Worm (Caenorhabditis elegans) whole organism, midembryonic: Measurements from ENCODE around the gene mdt-8.

Source experiments
- med-1 ChIP-seq: sonication (generic microtip); optimal IDR thresholded peaks from 2 replicates; lab custom pipeline; 2017; ENCODE audit warnings: missing genetic modification characterization, mild to moderate bottlenecking, missing compliant biosample characterization, antibody characterized with exemption, missing genetic modification reagents; ENCODE audit not compliant: insufficient read depth
- ref-1 ChIP-seq: fragments of 200-800 bp; sonication (Bioruptor generic); conservative IDR thresholded peaks from 2 replicates; pipeline ENCODE4 v1.3.6; 2022; ENCODE audit warnings: missing genetic modification reagents, missing genetic modification characterization, missing compliant biosample characterization
- ztf-29 ChIP-seq: fragments of 200-800 bp; sonication (Bioruptor generic); IDR thresholded peaks from 2 replicates; pipeline ENCODE4 v1.3.6; 2022; ENCODE audit warnings: missing genetic modification reagents, missing genetic modification characterization, missing compliant biosample characterization

DNA sequence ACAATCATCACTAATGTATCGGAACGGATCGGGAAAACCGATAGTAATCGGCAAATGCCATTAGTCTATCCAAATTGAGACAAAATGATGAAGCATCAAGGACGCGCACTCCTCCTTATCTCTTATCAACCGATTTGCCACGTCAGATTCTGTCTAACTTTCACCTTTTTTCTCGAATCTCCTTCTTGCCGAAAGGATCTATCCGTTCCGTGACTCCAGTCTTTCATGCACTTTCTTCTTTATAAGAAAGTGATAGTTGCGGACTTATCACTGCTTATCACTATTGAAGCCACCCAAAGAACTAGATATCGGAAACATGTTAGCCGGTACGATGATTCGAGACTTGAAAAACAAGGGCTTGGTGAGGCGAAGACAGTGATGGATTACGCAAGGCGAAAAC is 31.7 kb downstream of the mdt-8 start:
- TF ChIP-seq med-1 (GFP tag; lab: Kevin White, UChicago), result no peak
- no peak for TF ChIP-seq ztf-29 (GFP tag; lab: Robert Waterston, UW)
- no peak for TF ChIP-seq ref-1
